Fruit fly (Drosophila melanogaster) whole organism, embryonic: Measurements from ENCODE around the gene dgt1.

ENCODE experiments used
- Abd-B ChIP-seq: fragments of 200-800 bp; sonication (Bioruptor generic); optimal IDR thresholded peaks from 2 replicates; lab custom pipeline; 2018; ENCODE audit warnings: missing biosample characterization, mild to moderate bottlenecking, missing genetic modification characterization, moderate library complexity
- Bgb ChIP-seq: fragments of 200-800 bp; sonication (Bioruptor generic); IDR thresholded peaks from 2 replicates; pipeline ENCODE4 v1.3.6; 2022; ENCODE audit warnings: missing biosample characterization, missing genetic modification characterization; ENCODE audit not compliant: partially characterized antibody
- CG10431 ChIP-seq: fragments of 200-800 bp; sonication (Bioruptor generic); optimal IDR thresholded peaks from 3 replicates; lab custom pipeline; 2018; ENCODE audit warnings: missing biosample characterization, mild to moderate bottlenecking, missing genetic modification characterization
- CG11696 ChIP-seq: fragments of 200-800 bp; sonication (Bioruptor generic); IDR thresholded peaks from 2 replicates; pipeline ENCODE4 v1.3.6; 2022; ENCODE audit warnings: missing biosample characterization, missing genetic modification characterization
- CG12236 ChIP-seq: fragments of 200-800 bp; sonication (Bioruptor generic); optimal IDR thresholded peaks from 2 replicates; lab custom pipeline; 2016; ENCODE audit warnings: missing biosample characterization, missing genetic modification characterization
- CG13775 ChIP-seq: fragments of 200-800 bp; sonication (Bioruptor generic); optimal IDR thresholded peaks from 3 replicates; lab custom pipeline; 2017; ENCODE audit warnings: missing biosample characterization, mild to moderate bottlenecking, missing genetic modification characterization
- CG17385 ChIP-seq: fragments of 200-800 bp; sonication (Bioruptor generic); optimal IDR thresholded peaks from 3 replicates; lab custom pipeline; 2018; ENCODE audit warnings: missing biosample characterization, mild to moderate bottlenecking, missing genetic modification characterization
- CG18619 ChIP-seq: fragments of 200-800 bp; sonication (Bioruptor generic); optimal IDR thresholded peaks from 3 replicates; lab custom pipeline; 2017; ENCODE audit warnings: missing biosample characterization, mild to moderate bottlenecking, missing genetic modification characterization
- CG2678 ChIP-seq: fragments of 200-800 bp; sonication (Bioruptor generic); optimal IDR thresholded peaks from 3 replicates; lab custom pipeline; 2019; ENCODE audit warnings: missing biosample characterization, mild to moderate bottlenecking, missing genetic modification characterization, moderate library complexity
- CG34224 ChIP-seq: fragments of 200-800 bp; sonication (Bioruptor generic); IDR thresholded peaks from 3 replicates; pipeline ENCODE4 v1.3.6; 2022; ENCODE audit warnings: missing biosample characterization, missing genetic modification characterization; ENCODE audit not compliant: partially characterized antibody
- CG5953 ChIP-seq: fragments of 200-800 bp; sonication (Bioruptor generic); IDR thresholded peaks from 2 replicates; pipeline ENCODE4 v1.3.6; 2022; ENCODE audit warnings: missing biosample characterization, missing genetic modification characterization
- CG6272 ChIP-seq: fragments of 200-800 bp; sonication (Bioruptor generic); IDR thresholded peaks from 2 replicates; pipeline ENCODE4 v1.3.6; 2022; ENCODE audit warnings: missing biosample characterization, missing genetic modification characterization
- CG8281 ChIP-seq: fragments of 200-800 bp; sonication (Bioruptor generic); optimal IDR thresholded peaks from 2 replicates; lab custom pipeline; 2018; ENCODE audit warnings: missing biosample characterization, mild to moderate bottlenecking, missing genetic modification characterization, moderate library complexity
- CG8290 ChIP-seq, 3 experiments: fragments of 200-800 bp; sonication (Bioruptor generic); optimal IDR thresholded peaks; 2 replicates each; lab custom pipeline; 2016 to 2019; ENCODE audit warnings: missing biosample characterization in 3 of 3, missing genetic modification characterization in 3 of 3, mild to moderate bottlenecking in 2 of 3, moderate library complexity in 1 of 3
- CG9817 ChIP-seq: fragments of 200-800 bp; sonication (Bioruptor generic); optimal IDR thresholded peaks from 2 replicates; lab custom pipeline; 2018; ENCODE audit warnings: missing biosample characterization, mild to moderate bottlenecking, missing genetic modification characterization, moderate library complexity
- CG9876 ChIP-seq: fragments of 200-800 bp; sonication (Bioruptor generic); optimal IDR thresholded peaks from 2 replicates; lab custom pipeline; 2016; ENCODE audit warnings: missing biosample characterization, missing genetic modification characterization
- CHES-1-like ChIP-seq: fragments of 200-800 bp; sonication (Bioruptor generic); optimal IDR thresholded peaks from 2 replicates; lab custom pipeline; 2016; ENCODE audit warnings: missing biosample characterization, missing genetic modification characterization
- Dad ChIP-seq: fragments of 200-800 bp; sonication (Bioruptor generic); optimal IDR thresholded peaks from 3 replicates; lab custom pipeline; 2016; ENCODE audit warnings: missing biosample characterization, missing genetic modification characterization
- Dek ChIP-seq: fragments of 200-800 bp; sonication (Bioruptor generic); optimal IDR thresholded peaks from 3 replicates; lab custom pipeline; 2019; ENCODE audit warnings: missing biosample characterization, mild to moderate bottlenecking, missing genetic modification characterization, moderate library complexity
- Doc3 ChIP-seq: fragments of 200-800 bp; sonication (Bioruptor generic); IDR thresholded peaks from 3 replicates; pipeline ENCODE4 v1.3.6; 2022; ENCODE audit warnings: missing biosample characterization, missing genetic modification characterization; ENCODE audit not compliant: partially characterized antibody
- ERR ChIP-seq: fragments of 200-800 bp; sonication (Bioruptor generic); optimal IDR thresholded peaks from 2 replicates; lab custom pipeline; 2016; ENCODE audit warnings: missing biosample characterization, missing genetic modification characterization
- Elba2 ChIP-seq: fragments of 200-800 bp; sonication (Bioruptor generic); optimal IDR thresholded peaks from 3 replicates; lab custom pipeline; 2016; ENCODE audit warnings: missing biosample characterization, missing genetic modification characterization
- H15 ChIP-seq: fragments of 200-800 bp; sonication (Bioruptor generic); IDR thresholded peaks from 3 replicates; pipeline ENCODE4 v1.3.6; 2022; ENCODE audit warnings: missing biosample characterization, missing genetic modification characterization
- HLH54F ChIP-seq: fragments of 200-800 bp; sonication (Bioruptor generic); optimal IDR thresholded peaks from 3 replicates; lab custom pipeline; 2016; ENCODE audit warnings: missing biosample characterization, missing genetic modification characterization
- HmgZ ChIP-seq: fragments of 200-800 bp; sonication (Bioruptor generic); optimal IDR thresholded peaks from 2 replicates; lab custom pipeline; 2018; ENCODE audit warnings: missing biosample characterization, mild to moderate bottlenecking, missing genetic modification characterization
- Kr ChIP-seq: fragments of 200-800 bp; sonication (Bioruptor generic); optimal IDR thresholded peaks from 2 replicates; lab custom pipeline; 2017; ENCODE audit warnings: missing biosample characterization, mild to moderate bottlenecking, missing genetic modification characterization
- Lhr ChIP-seq: fragments of 200-800 bp; sonication (Bioruptor generic); optimal IDR thresholded peaks from 3 replicates; lab custom pipeline; 2017; ENCODE audit warnings: mild to moderate bottlenecking, missing biosample characterization, missing genetic modification reagents, missing genetic modification characterization
- Med ChIP-seq: fragments of 200-800 bp; sonication (Bioruptor generic); peaks from one replicate; lab custom pipeline; 2016; ENCODE audit warnings: missing biosample characterization, missing genetic modification characterization, mild to moderate bottlenecking, inconsistent platforms, moderate library complexity
- Meics ChIP-seq: fragments of 200-800 bp; sonication (Bioruptor generic); optimal IDR thresholded peaks from 2 replicates; lab custom pipeline; 2017; ENCODE audit warnings: missing biosample characterization, mild to moderate bottlenecking, missing genetic modification characterization
- NC2α ChIP-seq: fragments of 200-800 bp; sonication (Bioruptor generic); optimal IDR thresholded peaks from 2 replicates; lab custom pipeline; 2016; ENCODE audit warnings: missing biosample characterization, missing genetic modification characterization
- Optix ChIP-seq: fragments of 200-800 bp; sonication (Bioruptor generic); IDR thresholded peaks from 3 replicates; pipeline ENCODE4 v1.3.6; 2022; ENCODE audit warnings: missing biosample characterization, missing genetic modification characterization
- Side ChIP-seq: fragments of 200-800 bp; sonication (Bioruptor generic); optimal IDR thresholded peaks from 2 replicates; lab custom pipeline; 2016; ENCODE audit warnings: missing biosample characterization, missing genetic modification characterization
- Stat92E ChIP-seq, 3 experiments: fragments of >200 bp in 2 of 3; fragments of 200-800 bp in 1 of 3; sonication (Bioruptor generic) in 1 of 3; optimal IDR thresholded peaks; 2 replicates each; lab custom pipeline; 2017 to 2019; ENCODE audit warnings: missing biosample characterization in 3 of 3, missing genetic modification characterization in 3 of 3, mild to moderate bottlenecking in 1 of 3, moderate library complexity in 1 of 3
- amos ChIP-seq: fragments of 200-800 bp; sonication (Bioruptor generic); IDR thresholded peaks from 2 replicates; pipeline ENCODE4 v1.3.6; 2022; ENCODE audit warnings: missing biosample characterization, missing genetic modification characterization; ENCODE audit not compliant: partially characterized antibody
- ap ChIP-seq: fragments of 200-800 bp; sonication (Bioruptor generic); IDR thresholded peaks from 2 replicates; pipeline ENCODE4 v1.3.6; 2022; ENCODE audit warnings: missing biosample characterization, missing genetic modification characterization
- br ChIP-seq: fragments of >200 bp; optimal IDR thresholded peaks from 2 replicates; lab custom pipeline; 2017
- cato ChIP-seq: fragments of 200-800 bp; sonication (Bioruptor generic); optimal IDR thresholded peaks from 2 replicates; lab custom pipeline; 2016; ENCODE audit warnings: missing biosample characterization, missing genetic modification characterization, borderline replicate concordance
- dysf ChIP-seq: fragments of 200-800 bp; sonication (Bioruptor generic); IDR thresholded peaks from 3 replicates; pipeline ENCODE4 v1.3.6; 2022; ENCODE audit warnings: missing biosample characterization, missing genetic modification characterization
- ind ChIP-seq: fragments of 200-800 bp; sonication (Bioruptor generic); optimal IDR thresholded peaks from 3 replicates; lab custom pipeline; 2016; ENCODE audit warnings: missing biosample characterization, missing genetic modification characterization
- kah ChIP-seq: fragments of 200-800 bp; sonication (Bioruptor generic); optimal IDR thresholded peaks from 2 replicates; lab custom pipeline; 2018; ENCODE audit warnings: missing biosample characterization, mild to moderate bottlenecking, missing genetic modification characterization
- klu ChIP-seq: fragments of 200-800 bp; sonication (Bioruptor generic); IDR thresholded peaks from 2 replicates; pipeline ENCODE4 v1.3.6; 2022; ENCODE audit warnings: missing biosample characterization, missing genetic modification characterization
- lbe ChIP-seq: fragments of 200-800 bp; sonication (Bioruptor generic); optimal IDR thresholded peaks from 2 replicates; lab custom pipeline; 2016; ENCODE audit warnings: missing biosample characterization, mild to moderate bottlenecking, missing genetic modification characterization
- lmd ChIP-seq: fragments of 200-800 bp; sonication (Bioruptor generic); IDR thresholded peaks from 2 replicates; pipeline ENCODE4 v1.3.6; 2022; ENCODE audit warnings: missing biosample characterization, missing genetic modification characterization
- odd ChIP-seq: fragments of 200-800 bp; sonication (Bioruptor generic); optimal IDR thresholded peaks from 2 replicates; lab custom pipeline; 2017; ENCODE audit warnings: missing biosample characterization, mild to moderate bottlenecking, missing genetic modification characterization
- pb ChIP-seq: fragments of 200-800 bp; sonication (Bioruptor generic); optimal IDR thresholded peaks from 3 replicates; lab custom pipeline; 2016; ENCODE audit warnings: missing biosample characterization, missing genetic modification characterization
- so ChIP-seq: fragments of 200-800 bp; sonication (Bioruptor generic); IDR thresholded peaks from 3 replicates; pipeline ENCODE4 v1.3.6; 2022; ENCODE audit warnings: missing biosample characterization, missing genetic modification characterization
- stwl ChIP-seq: fragments of 200-800 bp; sonication (Bioruptor generic); optimal IDR thresholded peaks from 3 replicates; lab custom pipeline; 2018; ENCODE audit warnings: missing biosample characterization, mild to moderate bottlenecking, missing genetic modification characterization, moderate library complexity
- toy ChIP-seq: fragments of 200-800 bp; sonication (Bioruptor generic); IDR thresholded peaks from 2 replicates; pipeline ENCODE4 v1.3.6; 2022; ENCODE audit warnings: missing biosample characterization, missing genetic modification characterization
- tup ChIP-seq: fragments of 200-800 bp; sonication (Bioruptor generic); optimal IDR thresholded peaks from 2 replicates; lab custom pipeline; 2016; ENCODE audit warnings: missing biosample characterization, mild to moderate bottlenecking, missing genetic modification characterization, moderate library complexity
- usp ChIP-seq: fragments of >200 bp; optimal IDR thresholded peaks from 2 replicates; lab custom pipeline; 2017; ENCODE audit warnings: missing biosample characterization, missing genetic modification characterization
- zf30C ChIP-seq: fragments of 200-800 bp; sonication (Bioruptor generic); optimal IDR thresholded peaks from 3 replicates; lab custom pipeline; 2018; ENCODE audit warnings: missing biosample characterization, mild to moderate bottlenecking, missing genetic modification characterization

dgt1 gene

DNA sequence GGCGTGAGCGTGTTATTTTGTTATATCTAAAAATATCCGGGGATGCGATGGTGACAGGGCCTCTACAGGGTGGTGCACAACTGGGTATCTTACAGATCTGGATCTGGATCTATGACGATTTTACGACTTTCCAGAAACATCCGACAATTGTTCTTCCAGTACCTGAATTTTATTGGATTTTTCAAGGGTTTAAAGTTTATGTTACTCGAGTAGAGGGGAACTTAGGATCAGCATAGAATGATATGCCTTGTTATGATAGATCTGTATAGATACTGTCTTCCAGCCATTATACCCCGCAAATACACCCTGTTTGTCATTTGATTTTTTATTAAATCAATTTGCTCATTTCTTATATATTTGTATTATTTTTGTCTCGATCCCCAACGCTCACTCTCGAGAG lies 37.1 kb upstream of the dgt1 start (continued):
- TF ChIP-seq CG11696 (GFP tag; lab: Robert Waterston, UW), result 0 out of 2 replicates have a peak, but pooled peaks have one; percentile 27
- peak; percentile 64 for TF ChIP-seq CG9817 (tag; lab: Kevin White, UChicago)
- TF ChIP-seq kah, result peak; percentile 6
- TF ChIP-seq HmgZ (tag; lab: Kevin White, UChicago), result peak; percentile 23
- TF ChIP-seq Meics, result peak; percentile 72
- peak; percentile 55 for TF ChIP-seq CG18619 (GFP tag; lab: Kevin White, UChicago)
- TF ChIP-seq br (lab: Kevin White, UChicago), result no peak
- TF ChIP-seq Elba2 (GFP tag; lab: Kevin White, UChicago), result no peak
- TF ChIP-seq Stat92E (GFP tag; optimal IDR thresholded peaks at IDR 0.05; lab: Kevin White, UChicago), result no peak
- peak; percentile 41 for TF ChIP-seq HLH54F
- no peak for TF ChIP-seq Lhr (GFP tag; lab: Kevin White, UChicago)
- no peak for TF ChIP-seq zf30C
- no peak for TF ChIP-seq Optix
- TF ChIP-seq ERR (GFP tag; lab: Kevin White, UChicago), result no peak
- TF ChIP-seq odd (GFP tag; lab: Kevin White, UChicago), result peak; percentile 20
- no peak for TF ChIP-seq lbe (GFP tag; lab: Kevin White, UChicago)
- peak; percentile 63 for TF ChIP-seq ind (GFP tag; lab: Kevin White, UChicago)
- peak; percentile 57 for TF ChIP-seq Dek
- TF ChIP-seq dysf (GFP tag; lab: Robert Waterston, UW), result peak; percentile 89
- TF ChIP-seq CG6272, result no peak
- no peak for TF ChIP-seq CG12236 (GFP tag; lab: Kevin White, UChicago)
- no peak for TF ChIP-seq CG5953 (GFP tag; lab: Robert Waterston, UW)
- no peak for TF ChIP-seq CG10431 (GFP tag; lab: Kevin White, UChicago)
- peak; percentile 10 for TF ChIP-seq CG13775 (GFP tag; lab: Kevin White, UChicago)
- TF ChIP-seq Abd-B (GFP tag; lab: Kevin White, UChicago), result peak; percentile 48
- TF ChIP-seq usp (GFP tag; lab: Kevin White, UChicago), result no peak
- TF ChIP-seq Med (GFP tag; lab: Kevin White, UChicago), result peak; percentile 90
- TF ChIP-seq CHES-1-like (GFP tag; lab: Kevin White, UChicago), result no peak
- TF ChIP-seq Side (GFP tag; lab: Kevin White, UChicago), result peak; percentile 4
- no peak for TF ChIP-seq cato (GFP tag; lab: Kevin White, UChicago)
- peak; percentile 20 for TF ChIP-seq pb (GFP tag; lab: Kevin White, UChicago)
- TF ChIP-seq tup, result no peak
- no peak for TF ChIP-seq CG34224 (GFP tag; lab: Robert Waterston, UW)
- TF ChIP-seq klu (GFP tag; lab: Robert Waterston, UW), result peak; percentile 43
- peak; percentile 69 for TF ChIP-seq Dad
- TF ChIP-seq Kr, result no peak
- 0 out of 2 replicates have a peak, but pooled peaks have one; percentile 30 for TF ChIP-seq toy (GFP tag; lab: Robert Waterston, UW)
- no peak for TF ChIP-seq NC2α (GFP tag; lab: Kevin White, UChicago)
- TF ChIP-seq so, result peak; percentile 72
- TF ChIP-seq CG8290 (GFP tag; optimal IDR thresholded peaks at IDR 0.05; lab: Kevin White, UChicago), result no peak
- TF ChIP-seq CG8290 (tag; optimal IDR thresholded peaks at IDR 0.05; lab: Kevin White, UChicago), result peak in 1 of 2 experiments; percentile 72
- TF ChIP-seq Doc3, result no peak
- peak; percentile 28 for TF ChIP-seq CG9876 (GFP tag; lab: Kevin White, UChicago)
- peak; percentile 81 for TF ChIP-seq lmd
- no peak for TF ChIP-seq ap (GFP tag; lab: Robert Waterston, UW)
- TF ChIP-seq CG8281 (tag; lab: Kevin White, UChicago), result peak; percentile 18
- no peak for TF ChIP-seq stwl (tag; lab: Kevin White, UChicago)
- peak; percentile 57 for TF ChIP-seq CG17385 (GFP tag; lab: Kevin White, UChicago)
- no peak for TF ChIP-seq Bgb
- TF ChIP-seq amos (GFP tag; lab: Robert Waterston, UW), result no peak
- TF ChIP-seq CG2678 (tag; lab: Kevin White, UChicago), result peak; percentile 84
- TF ChIP-seq H15 (GFP tag; lab: Robert Waterston, UW), result peak; percentile 5; the same call in 1 of the 3 replicates
